Fruit fly (Drosophila melanogaster) whole organism, pupa: ENCODE data around the gene Drsl3.

Source experiments
- CG10348 ChIP-seq: fragments of 200-800 bp; sonication (Bioruptor generic); IDR thresholded peaks from 2 replicates; pipeline ENCODE4 v1.3.6; 2022; ENCODE audit warnings: missing biosample characterization, missing genetic modification characterization
- CG17806 ChIP-seq: fragments of 200-800 bp; sonication (Bioruptor generic); optimal IDR thresholded peaks from 2 replicates; lab custom pipeline; 2018; ENCODE audit warnings: missing biosample characterization, mild to moderate bottlenecking, missing genetic modification characterization, moderate library complexity
- CG32121 ChIP-seq: fragments of 200-800 bp; sonication (Bioruptor generic); IDR thresholded peaks from 2 replicates; pipeline ENCODE4 v1.3.6; 2022; ENCODE audit warnings: missing biosample characterization, missing genetic modification characterization
- CG4496 ChIP-seq: fragments of 200-800 bp; sonication (Bioruptor generic); IDR thresholded peaks from 3 replicates; pipeline ENCODE4 v1.3.6; 2022; ENCODE audit warnings: missing biosample characterization, missing genetic modification characterization
- CG8159 ChIP-seq: fragments of 200-800 bp; sonication (Bioruptor generic); optimal IDR thresholded peaks from 3 replicates; lab custom pipeline; 2018; ENCODE audit warnings: missing biosample characterization, mild to moderate bottlenecking, missing genetic modification characterization, moderate library complexity
- CG8301 ChIP-seq: fragments of 200-800 bp; sonication (Bioruptor generic); optimal IDR thresholded peaks from 2 replicates; lab custom pipeline; 2018; ENCODE audit warnings: missing biosample characterization, mild to moderate bottlenecking, missing genetic modification characterization
- CG9948 ChIP-seq: fragments of 200-800 bp; sonication (Bioruptor generic); optimal IDR thresholded peaks from 2 replicates; lab custom pipeline; 2018; ENCODE audit warnings: missing biosample characterization, mild to moderate bottlenecking, missing genetic modification characterization, moderate library complexity
- Ets98B ChIP-seq: fragments of 200-800 bp; sonication (Bioruptor generic); IDR thresholded peaks from 2 replicates; pipeline ENCODE4 v1.3.6; 2022; ENCODE audit warnings: missing biosample characterization, missing genetic modification characterization
- Pif1A ChIP-seq: fragments of 200-800 bp; sonication (Bioruptor generic); optimal IDR thresholded peaks from 3 replicates; lab custom pipeline; 2016; ENCODE audit warnings: missing biosample characterization, missing genetic modification characterization
- Snoo ChIP-seq: fragments of 200-800 bp; sonication (Bioruptor generic); optimal IDR thresholded peaks from 3 replicates; lab custom pipeline; 2017; ENCODE audit warnings: missing biosample characterization, mild to moderate bottlenecking, missing genetic modification characterization, inconsistent platforms
- gl ChIP-seq: fragments of 200-800 bp; sonication (Bioruptor generic); optimal IDR thresholded peaks from 2 replicates; lab custom pipeline; 2018; ENCODE audit warnings: missing biosample characterization, mild to moderate bottlenecking, missing genetic modification characterization

DNA sequence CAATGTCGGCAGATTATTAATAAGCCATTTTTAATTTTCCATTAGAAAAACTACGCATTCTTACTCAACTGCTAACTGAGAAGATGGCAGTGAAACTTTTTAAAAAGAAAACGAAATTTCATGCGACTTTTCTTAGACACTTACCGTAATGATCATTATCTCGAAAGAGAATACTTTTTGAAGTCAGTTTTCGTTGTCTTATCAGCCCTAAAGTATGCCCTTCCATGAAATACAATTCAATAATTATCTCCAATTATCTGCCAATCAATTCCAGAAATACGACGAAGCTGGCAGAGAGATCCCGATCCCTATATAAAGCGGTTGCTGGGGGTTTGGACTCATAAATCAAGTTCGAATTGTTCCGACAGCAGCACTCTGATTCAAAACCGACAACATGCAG lies 1.6 kb downstream of the Drsl3 start, which contains the start of gene Drsl5:
- TF ChIP-seq Snoo (tag; lab: Kevin White, UChicago), result no peak
- no peak for TF ChIP-seq CG17806 (tag; lab: Kevin White, UChicago)
- no peak for TF ChIP-seq CG32121 (GFP tag; lab: Robert Waterston, UW)
- no peak for TF ChIP-seq CG8301 (tag; lab: Kevin White, UChicago)
- TF ChIP-seq gl (tag; lab: Kevin White, UChicago), result no peak
- TF ChIP-seq CG8159, result no peak
- TF ChIP-seq CG9948 (tag; lab: Kevin White, UChicago), result no peak
- no peak for TF ChIP-seq Pif1A
- no peak for TF ChIP-seq CG4496 (GFP tag; lab: Robert Waterston, UW)
- TF ChIP-seq Ets98B, result no peak
- no peak for TF ChIP-seq CG10348 (GFP tag; lab: Robert Waterston, UW)
